Fruit fly (Drosophila melanogaster) Kc167 (cell line): ENCODE data around the gene Arglu1.

Experiments
- Myc ChIP-seq: fragments of >200 bp; optimal IDR thresholded peaks from 2 replicates; lab custom pipeline; 2017; ENCODE audit warnings: missing external identifiers
- Sin3A ChIP-seq: fragments of >200 bp; optimal IDR thresholded peaks from 2 replicates; lab custom pipeline; 2018; ENCODE audit warnings: missing external identifiers
- h ChIP-seq: fragments of >200 bp; optimal IDR thresholded peaks from 3 replicates; lab custom pipeline; 2018; ENCODE audit warnings: missing external identifiers
- insv ChIP-seq: fragments of >200 bp; optimal IDR thresholded peaks from 3 replicates; lab custom pipeline; 2018; ENCODE audit warnings: missing external identifiers
- psq ChIP-seq: fragments of >200 bp; optimal IDR thresholded peaks from 2 replicates; lab custom pipeline; 2017; ENCODE audit warnings: missing external identifiers
- ttk ChIP-seq: sonication (Bioruptor generic); optimal IDR thresholded peaks from 2 replicates; lab custom pipeline; 2017; ENCODE audit warnings: missing external identifiers

DNA sequence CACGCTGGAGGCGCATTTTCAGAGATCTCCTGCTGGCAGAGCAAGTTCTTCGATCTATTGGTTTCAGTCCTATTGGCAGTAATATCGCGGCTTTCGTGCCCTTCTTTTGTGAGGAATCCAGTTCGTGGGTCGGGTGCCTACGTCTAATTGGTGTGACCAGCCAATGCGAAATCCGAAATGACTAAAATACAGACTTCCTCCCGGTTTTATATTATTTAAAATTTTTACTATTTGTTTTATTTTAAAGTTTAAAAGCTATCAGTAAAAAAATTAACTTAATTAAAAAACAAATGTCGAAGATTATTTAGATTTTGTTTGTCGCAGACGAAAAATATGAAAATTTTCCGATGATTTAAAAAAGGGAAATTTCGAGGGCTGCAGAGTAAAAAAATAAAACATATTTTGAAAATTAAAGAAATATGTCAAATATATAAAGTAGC, 25.7 kb upstream of the Arglu1 start, which contains the start of gene CG5850:
- no peak for TF ChIP-seq Myc (lab: Kevin White, UChicago)
- TF ChIP-seq ttk (lab: Kevin White, UChicago): no peak
- no peak for TF ChIP-seq psq (lab: Kevin White, UChicago)
- TF ChIP-seq Sin3A (lab: Kevin White, UChicago): no peak
- no peak for TF ChIP-seq h (lab: Kevin White, UChicago)
- TF ChIP-seq insv: no peak
